Fruit fly (Drosophila melanogaster) whole organism, prepupa: ENCODE measurements around the gene CG14174.
A peak's percentile ranks its signal among the peaks of the same experiment; 100 is the strongest.

Experiments used
- CG6276 ChIP-seq: fragments of 200-800 bp; sonication (Bioruptor generic); optimal IDR thresholded peaks from 2 replicates; lab custom pipeline; 2017; ENCODE audit warnings: missing biosample characterization, mild to moderate bottlenecking, missing genetic modification characterization
- ss ChIP-seq, 2 experiments: fragments of 200-800 bp; sonication (Bioruptor generic); optimal IDR thresholded peaks; 2 replicates in 1 of 2; 3 replicates in 1 of 2; lab custom pipeline; 2017 to 2018; ENCODE audit warnings: mild to moderate bottlenecking in 2 of 2, missing biosample characterization in 2 of 2, missing genetic modification characterization in 2 of 2, moderate library complexity in 1 of 2

dm6 chr3L:9714537-9715144 lies 4.5 kb upstream of the CG14174 start:
- TF ChIP-seq CG6276 (GFP tag; lab: Kevin White, UChicago) (no peak), ss (GFP tag; optimal IDR thresholded peaks at IDR 0.05; lab: Kevin White, UChicago) (peak; percentile 5 to 52)
